Fruit fly (Drosophila melanogaster): ENCODE data around the gene CG15812.

Gene CG15812

DNA sequence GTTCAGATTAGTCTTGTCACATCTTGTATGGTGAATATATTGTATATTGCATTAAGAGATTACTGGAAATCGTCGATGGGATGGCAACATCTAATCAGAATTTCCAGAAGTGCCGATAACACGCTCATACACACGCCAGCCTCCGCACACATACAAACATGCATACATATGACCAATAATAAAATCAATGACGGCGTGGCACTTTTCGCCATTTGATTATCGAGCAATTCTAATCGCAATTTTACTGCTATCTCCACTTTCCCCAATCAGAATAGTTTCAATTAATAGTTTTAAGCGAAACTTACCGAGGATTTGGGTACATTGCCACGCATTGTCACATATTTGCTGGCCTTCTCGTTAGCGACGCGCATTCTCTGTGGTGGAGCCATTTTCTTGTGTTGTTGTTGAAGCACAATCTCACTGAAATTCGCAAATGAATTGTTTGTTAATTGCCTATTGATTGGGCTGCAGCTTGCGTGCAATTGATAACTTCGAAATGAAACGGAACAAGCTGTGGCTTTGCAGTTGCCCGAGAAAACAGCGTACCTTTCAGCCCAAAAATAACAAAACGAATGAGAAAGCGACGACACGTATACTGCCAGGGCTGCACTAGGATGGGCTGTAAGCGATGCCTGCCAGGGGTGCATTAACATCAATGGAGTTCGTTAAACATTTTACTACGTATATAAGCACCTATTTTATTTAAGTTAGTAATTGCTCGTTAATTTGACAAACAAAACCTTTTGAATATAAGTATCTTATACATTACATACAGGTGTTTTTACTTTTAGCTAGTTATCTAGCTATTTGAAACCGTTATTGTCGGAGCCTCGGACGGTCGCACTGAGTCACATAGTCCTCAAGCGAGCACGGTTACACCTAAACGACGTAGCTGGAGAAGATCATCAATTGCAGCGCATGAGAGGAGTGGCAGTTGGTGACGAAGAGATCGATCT is 38.9 kb downstream of the CG15812 start, which contains the start of the genes CG32276 and gry:
Gene CG32276 (minus strand): TSS at position 601 of the 956 bp plus-strand sequence.
Gene gry (plus strand): TSS at position 644 of the 956 bp plus-strand sequence.
- peak; percentile 69 for TF ChIP-seq sv (GFP tag; optimal IDR thresholded peaks at IDR 0.05)
- peak; percentile 87 for TF ChIP-seq rgr (GFP tag; optimal IDR thresholded peaks at IDR 0.05)
- TF ChIP-seq jim (GFP tag; optimal IDR thresholded peaks at IDR 0.05), result peak; percentile 90
- TF ChIP-seq foxo (GFP tag; optimal IDR thresholded peaks at IDR 0.05), result peak in 1 of 2 experiments; percentile 90
- peak; percentile 89 for TF ChIP-seq fru (GFP tag; optimal IDR thresholded peaks at IDR 0.05)
- TF ChIP-seq CG9705 (GFP tag; optimal IDR thresholded peaks at IDR 0.05), result peak; percentile 63
- peak; percentile 57 for TF ChIP-seq Hr83 (GFP tag; optimal IDR thresholded peaks at IDR 0.05; ENCODE audit: poor library complexity, severe bottlenecking)
- no peak for TF ChIP-seq Jra (GFP tag; optimal IDR thresholded peaks at IDR 0.05)
- peak; percentile 76 for TF ChIP-seq ey (GFP tag; optimal IDR thresholded peaks at IDR 0.05)
- peak; percentile 90 for TF ChIP-seq h (GFP tag; optimal IDR thresholded peaks at IDR 0.05)
- TF ChIP-seq sage (GFP tag; optimal IDR thresholded peaks at IDR 0.05), result no peak
- no peak for TF ChIP-seq brk (GFP tag; optimal IDR thresholded peaks at IDR 0.05)
- TF ChIP-seq tai (GFP tag; optimal IDR thresholded peaks at IDR 0.05), result no peak
- no peak for TF ChIP-seq GATAd (GFP tag; optimal IDR thresholded peaks at IDR 0.05)
- TF ChIP-seq Vsx2 (GFP tag; optimal IDR thresholded peaks at IDR 0.05; ENCODE audit: partially characterized antibody), result no peak
- TF ChIP-seq CG32264 (GFP tag; optimal IDR thresholded peaks at IDR 0.05), result peak; percentile 18
- TF ChIP-seq dsf (GFP tag; optimal IDR thresholded peaks at IDR 0.05; ENCODE audit: borderline replicate concordance), result no peak
- TF ChIP-seq Abd-B (GFP tag; optimal IDR thresholded peaks at IDR 0.05), result no peak
- peak; percentile 75 for TF ChIP-seq OdsH (GFP tag; optimal IDR thresholded peaks at IDR 0.05)
- no peak for TF ChIP-seq lola (GFP tag; optimal IDR thresholded peaks at IDR 0.05)
- TF ChIP-seq usp (GFP tag; optimal IDR thresholded peaks at IDR 0.05), result no peak
- no peak for TF ChIP-seq Hr78 (GFP tag; optimal IDR thresholded peaks at IDR 0.05)
- peak; percentile 62 for TF ChIP-seq psq (GFP tag; optimal IDR thresholded peaks at IDR 0.05)
- TF ChIP-seq N (GFP tag; optimal IDR thresholded peaks at IDR 0.05), result no peak
- no peak for TF ChIP-seq dmrt93B (GFP tag; optimal IDR thresholded peaks at IDR 0.05)
- peak; percentile 81 for TF ChIP-seq br (GFP tag; optimal IDR thresholded peaks at IDR 0.05)
- TF ChIP-seq Dfd (GFP tag; optimal IDR thresholded peaks at IDR 0.05), result no peak
- peak; percentile 80 for TF ChIP-seq Sp1 (GFP tag; optimal IDR thresholded peaks at IDR 0.05)
- TF ChIP-seq HLH106 (tag; optimal IDR thresholded peaks at IDR 0.05), result peak; percentile 79
- no peak for TF ChIP-seq Rel (GFP tag; optimal IDR thresholded peaks at IDR 0.05)
- peak; percentile 73 for TF ChIP-seq Rel (tag; optimal IDR thresholded peaks at IDR 0.05)
- TF ChIP-seq Hnf4 (GFP tag; optimal IDR thresholded peaks at IDR 0.05), result no peak
- peak; percentile 83 for TF ChIP-seq Myc (optimal IDR thresholded peaks at IDR 0.05)
- peak; percentile 97 for TF ChIP-seq CrebA (GFP tag; optimal IDR thresholded peaks at IDR 0.05; ENCODE audit: borderline replicate concordance)
- no peak for TF ChIP-seq Mio (GFP tag; optimal IDR thresholded peaks at IDR 0.05)
- TF ChIP-seq dl (GFP tag; optimal IDR thresholded peaks at IDR 0.05; ENCODE audit: insufficient read depth in 1 of 2, partially characterized antibody in 2 of 2), result no peak
- no peak for TF ChIP-seq Dif (GFP tag; optimal IDR thresholded peaks at IDR 0.05; ENCODE audit: partially characterized antibody)
- TF ChIP-seq pan (optimal IDR thresholded peaks at IDR 0.05), result no peak
- TF ChIP-seq woc (GFP tag; optimal IDR thresholded peaks at IDR 0.05), result peak; percentile 88

dm6 chr3L:3203062-3203461 is 43.3 kb downstream of the CG15812 start, which contains the start of gene CG32271:
CG32271 (minus strand) TSS chr3L:3203162.
- TF ChIP-seq fru (GFP tag; optimal IDR thresholded peaks at IDR 0.05) (no peak), Dfd (GFP tag; optimal IDR thresholded peaks at IDR 0.05) (no peak), Rel (GFP tag; optimal IDR thresholded peaks at IDR 0.05) (no peak), Rel (tag; optimal IDR thresholded peaks at IDR 0.05) (no peak), Hnf4 (GFP tag; optimal IDR thresholded peaks at IDR 0.05) (no peak)
